Worm (Caenorhabditis elegans): ENCODE measurements around the gene nep-10.
"Not testable (repeated sequence)": the region's sequence is repeated elsewhere in the genome, so short reads cannot be mapped to it uniquely, and the experiment has no call there.

The nep-10 gene

ce11 chrII:3402854-3403253 lies at the start of gene nep-10:
nep-10 (minus strand) TSS chrII:3402954.
- TF ChIP-seq scrt-1 (GFP tag; IDR thresholded peaks at IDR 0.05): no peak
- no peak for TF ChIP-seq pes-1 (GFP tag; IDR thresholded peaks at IDR 0.05)

- TF ChIP-seq pes-1 (GFP tag; IDR thresholded peaks at IDR 0.05) (no peak), hmg-4 (GFP tag; optimal IDR thresholded peaks at IDR 0.05) (no peak), ceh-36 (tag; optimal IDR thresholded peaks at IDR 0.05) (no peak), B0310.2 (tag; optimal IDR thresholded peaks at IDR 0.05) (no peak), tbx-37 (GFP tag; conservative IDR thresholded peaks at IDR 0.05) (no peak), ama-1 (optimal IDR thresholded peaks at IDR 0.05) (no peak), sea-1 (GFP tag; conservative IDR thresholded peaks at IDR 0.05) (no peak), tra-4 (tag; optimal IDR thresholded peaks at IDR 0.05) (no peak), hmbx-1 (tag; optimal IDR thresholded peaks at IDR 0.05) (no peak), aly-1 (tag; optimal IDR thresholded peaks at IDR 0.05) (no peak), hnd-1 (tag; optimal IDR thresholded peaks at IDR 0.05) (no peak), flt-1 (GFP tag; IDR thresholded peaks at IDR 0.05) (no peak), F13C5.2 (tag; optimal IDR thresholded peaks at IDR 0.05) (no peak), scrt-1 (GFP tag; IDR thresholded peaks at IDR 0.05) (no peak), tbx-11 (GFP tag; IDR thresholded peaks at IDR 0.05) (no peak), ets-7 (tag; optimal IDR thresholded peaks at IDR 0.05) (no peak), ceh-13 (GFP tag; optimal IDR thresholded peaks at IDR 0.05) (no peak)
These were observed 49.7 kb upstream of the nep-10 start, which contains the start of gene C16C8.12 for ce11 chrII:3452421-3452820. C16C8.12 (plus strand) TSS chrII:3452721.

ce11 chrII:3449514-3449913 lies 46.8 kb upstream of the nep-10 start, which contains the start of gene C16C8.14:
C16C8.14 (plus strand) TSS chrII:3449814.
- not testable (repeated sequence) for TF ChIP-seq ets-7 (tag; optimal IDR thresholded peaks at IDR 0.05); ama-1 (optimal IDR thresholded peaks at IDR 0.05); flt-1 (GFP tag; IDR thresholded peaks at IDR 0.05)

- TF ChIP-seq tra-4 (tag; optimal IDR thresholded peaks at IDR 0.05): no peak
- no peak for TF ChIP-seq scrt-1 (GFP tag; IDR thresholded peaks at IDR 0.05)
- no peak for TF ChIP-seq hmg-4 (GFP tag; optimal IDR thresholded peaks at IDR 0.05)
- TF ChIP-seq ceh-13 (GFP tag; optimal IDR thresholded peaks at IDR 0.05): no peak
- no peak for TF ChIP-seq aly-1 (tag; optimal IDR thresholded peaks at IDR 0.05)
- no peak for TF ChIP-seq hnd-1 (tag; optimal IDR thresholded peaks at IDR 0.05)
- no peak for TF ChIP-seq flt-1 (GFP tag; IDR thresholded peaks at IDR 0.05)
- no peak for TF ChIP-seq ceh-36 (tag; optimal IDR thresholded peaks at IDR 0.05)
- no peak for TF ChIP-seq B0310.2 (tag; optimal IDR thresholded peaks at IDR 0.05)
These were observed 46.1 kb upstream of the nep-10 start, which contains the start of gene C16C8.25 for ce11 chrII:3448776-3449280. C16C8.25 (plus strand) TSS chrII:3449230.

DNA sequence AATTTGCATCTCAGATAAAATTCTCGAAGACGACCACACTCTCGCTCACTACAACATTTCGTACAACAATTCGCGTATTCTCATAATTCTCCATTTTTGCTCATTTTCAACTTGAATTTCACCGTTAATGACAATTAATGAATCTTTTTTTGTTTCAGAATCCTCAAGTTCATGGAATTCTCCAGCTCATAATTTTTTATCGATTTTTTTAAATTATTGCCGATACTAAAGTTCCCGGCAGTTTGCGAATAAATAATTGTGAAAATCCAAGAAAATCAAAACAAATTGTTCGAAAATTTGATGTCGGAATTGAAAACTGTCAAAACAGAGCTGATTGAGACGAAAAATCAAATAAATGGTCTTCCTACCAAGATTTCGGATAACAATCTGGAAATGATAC lies 45.2 kb upstream of the nep-10 start, which contains the start of gene C16C8.21:
TSS of gene C16C8.21 (plus strand) at position 301 of the 400 bp plus-strand sequence.
- TF ChIP-seq ets-7 (tag; optimal IDR thresholded peaks at IDR 0.05) (no peak), flt-1 (GFP tag; IDR thresholded peaks at IDR 0.05) (no peak), pes-1 (GFP tag; IDR thresholded peaks at IDR 0.05) (no peak), tbx-37 (GFP tag; conservative IDR thresholded peaks at IDR 0.05) (no peak), hmg-4 (GFP tag; optimal IDR thresholded peaks at IDR 0.05) (no peak), hnd-1 (tag; optimal IDR thresholded peaks at IDR 0.05) (no peak), ceh-13 (GFP tag; optimal IDR thresholded peaks at IDR 0.05) (no peak), sea-1 (GFP tag; conservative IDR thresholded peaks at IDR 0.05) (no peak), ceh-36 (tag; optimal IDR thresholded peaks at IDR 0.05) (no peak), tra-4 (tag; optimal IDR thresholded peaks at IDR 0.05) (no peak), aly-1 (tag; optimal IDR thresholded peaks at IDR 0.05) (no peak), ama-1 (optimal IDR thresholded peaks at IDR 0.05) (no peak), hmbx-1 (tag; optimal IDR thresholded peaks at IDR 0.05) (no peak), tbx-11 (GFP tag; IDR thresholded peaks at IDR 0.05) (no peak), F13C5.2 (tag; optimal IDR thresholded peaks at IDR 0.05) (no peak), B0310.2 (tag; optimal IDR thresholded peaks at IDR 0.05) (no peak), scrt-1 (GFP tag; IDR thresholded peaks at IDR 0.05) (no peak)

DNA sequence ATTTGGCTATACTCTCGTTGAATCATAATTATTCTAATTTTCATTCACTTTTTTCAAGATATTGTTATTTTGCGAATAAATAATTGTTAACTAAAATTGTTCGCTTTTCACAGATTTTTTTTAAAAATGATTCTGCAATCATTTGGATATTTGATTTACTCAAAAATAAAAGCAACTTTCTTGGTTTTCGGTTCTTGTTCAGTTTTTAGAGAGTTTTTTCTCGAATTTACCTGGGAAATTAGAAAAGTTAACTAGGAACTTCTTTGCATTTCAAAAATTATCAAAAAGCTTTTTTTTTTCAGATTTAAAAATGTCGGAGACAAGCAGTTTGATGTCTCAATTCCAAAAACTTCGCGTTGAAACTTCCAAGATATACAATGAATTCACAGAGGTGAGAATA lies 43.9 kb upstream of the nep-10 start, which contains the start of the genes C16C8.20 and gldi-6:
TSS of gene C16C8.20 (plus strand) at position 301 of the 400 bp plus-strand sequence.
TSS of gene gldi-6 (plus strand) at position 301 of the 400 bp plus-strand sequence.
- TF ChIP-seq ceh-13 (GFP tag; optimal IDR thresholded peaks at IDR 0.05) (no peak), tbx-37 (GFP tag; conservative IDR thresholded peaks at IDR 0.05) (no peak), sea-1 (GFP tag; conservative IDR thresholded peaks at IDR 0.05) (no peak), tra-4 (tag; optimal IDR thresholded peaks at IDR 0.05) (no peak), scrt-1 (GFP tag; IDR thresholded peaks at IDR 0.05) (no peak), hnd-1 (tag; optimal IDR thresholded peaks at IDR 0.05) (no peak), hmbx-1 (tag; optimal IDR thresholded peaks at IDR 0.05) (no peak), tbx-11 (GFP tag; IDR thresholded peaks at IDR 0.05) (no peak), ceh-36 (tag; optimal IDR thresholded peaks at IDR 0.05) (no peak), B0310.2 (tag; optimal IDR thresholded peaks at IDR 0.05) (no peak)

ce11 chrII:3445285-3445806 lies 42.6 kb upstream of the nep-10 start, which contains the start of the genes C16C8.5 and C16C8.16:
C16C8.5 (minus strand) TSS chrII:3445385.
C16C8.16 (plus strand) TSS chrII:3445756.
- TF ChIP-seq tbx-11 (GFP tag; IDR thresholded peaks at IDR 0.05) (no peak), B0310.2 (tag; optimal IDR thresholded peaks at IDR 0.05) (no peak), scrt-1 (GFP tag; IDR thresholded peaks at IDR 0.05) (no peak), hmg-4 (GFP tag; optimal IDR thresholded peaks at IDR 0.05) (no peak), aly-1 (tag; optimal IDR thresholded peaks at IDR 0.05) (no peak), ama-1 (optimal IDR thresholded peaks at IDR 0.05) (no peak), hnd-1 (tag; optimal IDR thresholded peaks at IDR 0.05) (no peak), pes-1 (GFP tag; IDR thresholded peaks at IDR 0.05) (no peak), sea-1 (GFP tag; conservative IDR thresholded peaks at IDR 0.05) (no peak), ceh-36 (tag; optimal IDR thresholded peaks at IDR 0.05) (no peak), tbx-37 (GFP tag; conservative IDR thresholded peaks at IDR 0.05) (no peak), flt-1 (GFP tag; IDR thresholded peaks at IDR 0.05) (no peak), F13C5.2 (tag; optimal IDR thresholded peaks at IDR 0.05) (no peak), ets-7 (tag; optimal IDR thresholded peaks at IDR 0.05) (no peak), hmbx-1 (tag; optimal IDR thresholded peaks at IDR 0.05) (no peak)

Measured in whole organism, early embryonic.